Fruit fly (Drosophila melanogaster) Kc167 (cell line): ENCODE measurements around the gene twr.

ENCODE experiments used
- Myc ChIP-seq: fragments of >200 bp; optimal IDR thresholded peaks from 2 replicates; lab custom pipeline; 2017; ENCODE audit warnings: missing external identifiers
- Sin3A ChIP-seq: fragments of >200 bp; optimal IDR thresholded peaks from 2 replicates; lab custom pipeline; 2018; ENCODE audit warnings: missing external identifiers
- h ChIP-seq: fragments of >200 bp; optimal IDR thresholded peaks from 3 replicates; lab custom pipeline; 2018; ENCODE audit warnings: missing external identifiers
- insv ChIP-seq: fragments of >200 bp; optimal IDR thresholded peaks from 3 replicates; lab custom pipeline; 2018; ENCODE audit warnings: missing external identifiers
- psq ChIP-seq: fragments of >200 bp; optimal IDR thresholded peaks from 2 replicates; lab custom pipeline; 2017; ENCODE audit warnings: missing external identifiers
- ttk ChIP-seq: sonication (Bioruptor generic); optimal IDR thresholded peaks from 2 replicates; lab custom pipeline; 2017; ENCODE audit warnings: missing external identifiers

dm6 chr3R:6662613-6663288 lies 5.1 kb downstream of the twr start:
- no peak for TF ChIP-seq psq (lab: Kevin White, UChicago)
- TF ChIP-seq h (lab: Kevin White, UChicago), result no peak
- TF ChIP-seq ttk (lab: Kevin White, UChicago), result no peak
- no peak for TF ChIP-seq insv (lab: Kevin White, UChicago)
- TF ChIP-seq Sin3A (lab: Kevin White, UChicago), result no peak
- TF ChIP-seq Myc (lab: Kevin White, UChicago), result no peak
